Fruit fly (Drosophila melanogaster): ENCODE data around the gene CG43439.

Gene CG43439

DNA sequence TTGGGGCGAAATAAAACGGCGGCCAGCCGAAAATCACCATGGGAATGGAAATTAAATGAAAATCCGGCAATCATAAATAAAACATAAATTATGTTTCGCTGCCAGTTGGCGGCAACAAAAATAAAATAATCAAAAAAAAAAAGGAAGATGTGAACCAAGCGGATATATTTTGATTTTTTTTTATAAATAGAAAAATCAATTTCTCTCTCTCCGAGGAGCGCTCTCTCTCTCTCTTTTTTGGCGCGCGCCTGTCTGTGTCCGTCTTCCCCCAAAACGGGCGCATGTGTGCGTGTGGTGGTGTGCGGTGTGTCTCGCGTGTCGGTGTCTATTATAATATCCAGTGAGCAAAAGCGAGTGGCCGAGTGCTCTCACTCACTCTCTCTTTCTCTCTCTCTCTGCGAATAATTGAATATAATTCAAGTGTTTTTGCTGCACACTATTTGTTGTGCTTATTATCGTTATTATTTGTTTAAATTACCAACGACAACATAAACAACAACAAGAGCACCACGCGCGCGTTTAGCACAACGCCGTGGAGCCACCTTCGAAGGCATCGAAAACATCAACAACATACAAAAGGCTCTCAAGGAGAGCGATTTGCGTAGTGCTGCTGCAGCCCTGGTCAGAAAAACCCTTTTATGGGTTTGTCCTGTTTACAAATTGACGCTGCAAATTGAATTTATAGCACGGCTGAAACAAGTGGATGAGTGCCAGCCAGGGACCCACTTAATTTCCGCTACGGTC, 41.0 kb downstream of the CG43439 start:
- TF ChIP-seq CG15336 (GFP tag; IDR thresholded peaks at IDR 0.05), result peak; percentile 61
- TF ChIP-seq CG6854 (GFP tag; optimal IDR thresholded peaks at IDR 0.05), result no peak
- TF ChIP-seq eg (GFP tag; IDR thresholded peaks at IDR 0.05), result peak; percentile 35; the same call in 2 of the 3 replicates
- TF ChIP-seq Eip78C (GFP tag), result peak; percentile 14
- no peak for TF ChIP-seq CG3032 (tag; optimal IDR thresholded peaks at IDR 0.05)
- TF ChIP-seq CG31627 (GFP tag; optimal IDR thresholded peaks at IDR 0.05), result no peak
- TF ChIP-seq ss (GFP tag; optimal IDR thresholded peaks at IDR 0.05), result no peak
- TF ChIP-seq CG32006 (GFP tag; optimal IDR thresholded peaks at IDR 0.05), result peak; percentile 9
- TF ChIP-seq CG8119 (GFP tag; IDR thresholded peaks at IDR 0.05), result peak; percentile 20; the same call in 1 of the 3 replicates
- TF ChIP-seq CG10669 (GFP tag; optimal IDR thresholded peaks at IDR 0.05), result no peak
- no peak for TF ChIP-seq Sox14 (GFP tag; optimal IDR thresholded peaks at IDR 0.05)
- peak in 1 of 2 experiments; percentile 11 for TF ChIP-seq salr (GFP tag; optimal IDR thresholded peaks at IDR 0.05)
- TF ChIP-seq Ets96B (tag; optimal IDR thresholded peaks at IDR 0.05), result no peak
- no peak for TF ChIP-seq CG6792 (GFP tag; optimal IDR thresholded peaks at IDR 0.05)
- no peak for TF ChIP-seq OdsH (GFP tag; optimal IDR thresholded peaks at IDR 0.05)
- TF ChIP-seq CG6276 (GFP tag; optimal IDR thresholded peaks at IDR 0.05), result peak; percentile 55

- TF ChIP-seq CG16779 (tag; optimal IDR thresholded peaks at IDR 0.05) (no peak), Eip75B (GFP tag; optimal IDR thresholded peaks at IDR 0.05) (no peak), Hr38 (GFP tag; optimal IDR thresholded peaks at IDR 0.05) (no peak), CG1621 (tag; optimal IDR thresholded peaks at IDR 0.05) (no peak), cyc (GFP tag; optimal IDR thresholded peaks at IDR 0.05) (no peak), CG31627 (GFP tag; optimal IDR thresholded peaks at IDR 0.05) (no peak), CG32006 (GFP tag; optimal IDR thresholded peaks at IDR 0.05) (no peak), Sox14 (GFP tag; optimal IDR thresholded peaks at IDR 0.05) (no peak), lz (GFP tag; optimal IDR thresholded peaks at IDR 0.05) (no peak), net (GFP tag; optimal IDR thresholded peaks at IDR 0.05) (no peak), dac (GFP tag; optimal IDR thresholded peaks at IDR 0.05) (no peak), topi (GFP tag; optimal IDR thresholded peaks at IDR 0.05) (no peak), Ets96B (tag; optimal IDR thresholded peaks at IDR 0.05) (no peak), CG8319 (GFP tag; optimal IDR thresholded peaks at IDR 0.05) (no peak), eg (GFP tag; IDR thresholded peaks at IDR 0.05) (no peak), dsx (GFP tag; optimal IDR thresholded peaks at IDR 0.05; ENCODE audit: poor library complexity, severe bottlenecking) (no peak), CG6854 (GFP tag; optimal IDR thresholded peaks at IDR 0.05) (no peak), fd85E (GFP tag; optimal IDR thresholded peaks at IDR 0.05) (no peak), OdsH (GFP tag; optimal IDR thresholded peaks at IDR 0.05) (no peak)
Observed at dm6 chr3L:6942831-6943114, 41.6 kb downstream of the CG43439 start, which contains the start of gene tow. tow (plus strand) TSS chr3L:6942856.

- TF ChIP-seq Eip75B (GFP tag; optimal IDR thresholded peaks at IDR 0.05), result no peak
- peak; percentile 21 for TF ChIP-seq Eip78C (GFP tag)
Observed at dm6 chr3L:6942103-6942830, 42.1 kb downstream of the CG43439 start.

DNA sequence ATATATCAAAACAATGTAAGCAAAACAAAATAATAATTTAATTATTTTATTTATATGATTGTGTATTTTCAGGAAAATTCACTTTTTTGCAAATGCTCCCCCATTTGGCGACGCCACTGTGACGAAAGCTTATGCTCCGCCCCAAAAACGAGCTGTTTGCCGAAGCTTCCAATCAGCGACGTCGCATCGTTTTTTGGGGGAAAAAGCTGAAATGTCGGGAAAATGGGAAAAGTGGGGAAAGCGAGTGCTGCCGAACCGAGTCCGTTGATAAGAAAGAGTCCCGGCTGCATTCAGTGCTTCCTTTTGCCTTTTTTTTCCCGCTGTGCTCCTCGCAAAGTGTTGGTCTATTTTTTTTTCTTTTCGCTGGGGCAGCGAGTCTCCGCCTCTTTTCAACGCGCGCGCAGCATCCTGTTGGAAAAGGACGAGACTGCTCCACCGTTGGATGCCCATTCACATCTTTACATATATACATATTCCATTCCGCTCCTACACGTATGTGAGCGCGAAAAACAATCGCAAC, 49.5 kb downstream of the CG43439 start:
- no peak for TF ChIP-seq CG11762 (GFP tag; optimal IDR thresholded peaks at IDR 0.05; ENCODE audit: insufficient read depth)
- no peak for TF ChIP-seq Hr4 (GFP tag; optimal IDR thresholded peaks at IDR 0.05)
- TF ChIP-seq CG11294 (GFP tag; IDR thresholded peaks at IDR 0.05), result no peak
- TF ChIP-seq CG8319 (GFP tag; optimal IDR thresholded peaks at IDR 0.05), result no peak
- TF ChIP-seq Eip93F (GFP tag; optimal IDR thresholded peaks at IDR 0.05), result no peak
- TF ChIP-seq Ets21C (GFP tag; optimal IDR thresholded peaks at IDR 0.05), result no peak
- TF ChIP-seq CG10631 (GFP tag; optimal IDR thresholded peaks at IDR 0.05), result no peak
- no peak for TF ChIP-seq CG1621 (tag; optimal IDR thresholded peaks at IDR 0.05)
- no peak for TF ChIP-seq CG6276 (GFP tag; optimal IDR thresholded peaks at IDR 0.05)
- TF ChIP-seq svp (GFP tag), result no peak
- no peak for TF ChIP-seq CG3032 (tag; optimal IDR thresholded peaks at IDR 0.05)
- TF ChIP-seq CG31627 (GFP tag; optimal IDR thresholded peaks at IDR 0.05), result no peak
- TF ChIP-seq CG11902 (GFP tag; optimal IDR thresholded peaks at IDR 0.05), result no peak
- no peak for TF ChIP-seq lz (GFP tag; optimal IDR thresholded peaks at IDR 0.05)
- no peak for TF ChIP-seq CG15336 (GFP tag; IDR thresholded peaks at IDR 0.05)
- no peak for TF ChIP-seq CG4318 (GFP tag; optimal IDR thresholded peaks at IDR 0.05)
- no peak for TF ChIP-seq CG7368 (GFP tag; optimal IDR thresholded peaks at IDR 0.05)
- TF ChIP-seq eg (GFP tag; IDR thresholded peaks at IDR 0.05), result peak; percentile 73
- no peak for TF ChIP-seq Smox (GFP tag; optimal IDR thresholded peaks at IDR 0.05)
- TF ChIP-seq CG8632 (GFP tag; optimal IDR thresholded peaks at IDR 0.05), result no peak
- no peak for TF ChIP-seq fd59A (GFP tag; optimal IDR thresholded peaks at IDR 0.05)
- no peak for TF ChIP-seq OdsH (GFP tag; optimal IDR thresholded peaks at IDR 0.05)
- TF ChIP-seq salr (GFP tag; optimal IDR thresholded peaks at IDR 0.05), result no peak
- TF ChIP-seq pdm3 (GFP tag; optimal IDR thresholded peaks at IDR 0.05), result no peak
